Worm (Caenorhabditis elegans): ENCODE measurements around the gene F53B1.9.

- TF ChIP-seq jun-1 (tag; optimal IDR thresholded peaks at IDR 0.05) (no peak), mef-2 (tag; optimal IDR thresholded peaks at IDR 0.05) (no peak), alr-1 (tag; optimal IDR thresholded peaks at IDR 0.05; ENCODE audit: borderline replicate concordance) (no peak), snpc-4 (tag; optimal IDR thresholded peaks at IDR 0.05) (no peak)
Measured at ce11 chrX:2140610-2141009, 9.0 kb upstream of the F53B1.9 start.

Data from whole organism, L1 larva.